Worm (Caenorhabditis elegans) whole organism, young adult: Measurements from ENCODE around the gene tebp-1.

Source experiments
- F10E7.11 ChIP-seq: sonication (generic microtip); optimal IDR thresholded peaks from 2 replicates; lab custom pipeline; 2017; ENCODE audit warnings: mild to moderate bottlenecking, missing genetic modification characterization, moderate library complexity, missing compliant biosample characterization
- F22D6.2 ChIP-seq: sonication (generic microtip); optimal IDR thresholded peaks from 2 replicates; lab custom pipeline; 2016; ENCODE audit warnings: mild to moderate bottlenecking, missing genetic modification characterization, missing compliant biosample characterization
- F49E8.2 ChIP-seq: sonication (generic microtip); optimal IDR thresholded peaks from 3 replicates; lab custom pipeline; 2017; ENCODE audit warnings: missing genetic modification characterization, mild to moderate bottlenecking, missing compliant biosample characterization, antibody characterized with exemption, moderate library complexity; ENCODE audit not compliant: insufficient read depth
- F55B11.4 ChIP-seq: sonication (generic microtip); optimal IDR thresholded peaks from 2 replicates; lab custom pipeline; 2016; ENCODE audit warnings: missing compliant biosample characterization, missing genetic modification characterization, borderline replicate concordance; ENCODE audit not compliant: insufficient read depth
- F57C9.4 ChIP-seq: sonication (generic microtip); optimal IDR thresholded peaks from 2 replicates; lab custom pipeline; 2017; ENCODE audit warnings: mild to moderate bottlenecking, missing genetic modification characterization, missing compliant biosample characterization
- Y56A3A.18 ChIP-seq: fragments of 200-800 bp; sonication (Bioruptor generic); IDR thresholded peaks from 2 replicates; pipeline ENCODE4 v1.3.6; 2022; ENCODE audit warnings: missing genetic modification reagents, missing genetic modification characterization, missing compliant biosample characterization
- aptf-3 ChIP-seq: fragments of 200-800 bp; sonication (Bioruptor generic); IDR thresholded peaks from 2 replicates; pipeline ENCODE4 v1.3.6; 2022; ENCODE audit warnings: missing genetic modification characterization, missing compliant biosample characterization
- ceh-100 ChIP-seq: fragments of 200-800 bp; sonication (Bioruptor generic); IDR thresholded peaks from 2 replicates; pipeline ENCODE4 v1.3.6; 2022; ENCODE audit warnings: missing genetic modification reagents, missing genetic modification characterization, missing compliant biosample characterization
- let-607 ChIP-seq, 2 experiments: fragments of 200-800 bp in 1 of 2; sonication (Bioruptor generic) in 1 of 2; sonication (generic microtip) in 1 of 2; optimal IDR thresholded peaks; 2 replicates each; lab custom pipeline; 2016 to 2018; ENCODE audit warnings: mild to moderate bottlenecking in 2 of 2, missing compliant biosample characterization in 2 of 2, missing genetic modification characterization in 2 of 2, moderate library complexity in 2 of 2, missing genotype in 1 of 2
- mcd-1 ChIP-seq: fragments of 200-800 bp; sonication (Bioruptor generic); IDR thresholded peaks from 2 replicates; pipeline ENCODE4 v1.3.6; 2022; ENCODE audit warnings: missing genetic modification reagents, missing genetic modification characterization, missing compliant biosample characterization
- sea-2 ChIP-seq: fragments of 200-800 bp; sonication (Bioruptor generic); IDR thresholded peaks from 2 replicates; pipeline ENCODE4 v1.3.6; 2022; ENCODE audit warnings: missing genetic modification characterization, missing compliant biosample characterization
- sptf-2 ChIP-seq: fragments of 200-800 bp; sonication (Bioruptor generic); optimal IDR thresholded peaks from 2 replicates; lab custom pipeline; 2018; ENCODE audit warnings: mild to moderate bottlenecking, missing genetic modification characterization, missing compliant biosample characterization
- unc-62 ChIP-seq: fragments of 150-350 bp; optimal IDR thresholded peaks from 2 replicates; lab custom pipeline; 2014; ENCODE audit warnings: missing biosample characterization, missing genetic modification reagents, missing genetic modification characterization
- ztf-25 ChIP-seq: fragments of 200-800 bp; sonication (Bioruptor generic); IDR thresholded peaks from 2 replicates; pipeline ENCODE4 v1.3.6; 2022; ENCODE audit warnings: missing genetic modification reagents, missing genetic modification characterization, missing compliant biosample characterization

DNA sequence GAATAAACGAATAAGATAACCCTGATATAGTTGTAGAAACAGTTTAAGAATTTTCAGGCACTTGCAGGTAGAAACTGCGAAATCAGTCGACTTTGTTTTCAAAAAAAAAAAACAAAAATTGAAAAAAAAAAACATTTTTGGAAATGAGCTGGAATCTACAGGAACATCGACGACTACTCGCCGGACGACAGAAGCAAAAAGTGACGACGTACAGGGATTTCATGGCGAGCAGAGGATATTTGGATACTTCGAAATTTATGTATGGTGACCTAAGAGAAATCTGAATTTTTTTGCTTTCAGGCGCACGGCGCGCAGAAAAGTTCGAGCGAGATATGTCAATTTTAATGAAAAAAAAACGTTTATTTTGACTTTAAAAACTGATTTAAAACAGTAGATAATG, 39.3 kb downstream of the tebp-1 start:
- TF ChIP-seq mcd-1 (GFP tag; lab: Robert Waterston, UW) (no peak), unc-62 (GFP tag; lab: Kevin White, UChicago) (no peak), aptf-3 (GFP tag; lab: Robert Waterston, UW) (no peak), sea-2 (no peak), F10E7.11 (tag; lab: Kevin White, UChicago) (no peak), sptf-2 (GFP tag; lab: Kevin White, UChicago) (no peak), F49E8.2 (tag; lab: Kevin White, UChicago) (no peak), F57C9.4 (tag; lab: Kevin White, UChicago) (no peak), Y56A3A.18 (GFP tag; lab: Robert Waterston, UW) (no peak), F22D6.2 (no peak), ceh-100 (GFP tag; lab: Robert Waterston, UW) (no peak), F55B11.4 (tag; lab: Kevin White, UChicago) (no peak), ztf-25 (GFP tag; lab: Robert Waterston, UW) (no peak), let-607 (tag; optimal IDR thresholded peaks at IDR 0.05; lab: Kevin White, UChicago) (no peak)
